Worm (Caenorhabditis elegans) whole organism, L1 larva: Measurements from ENCODE around the gene gly-13.

Experiments
- alr-1 ChIP-seq: fragments of 200-800 bp; sonication (Bioruptor generic); optimal IDR thresholded peaks from 2 replicates; lab custom pipeline; 2018; ENCODE audit warnings: borderline replicate concordance, mild to moderate bottlenecking, missing genetic modification characterization, missing compliant biosample characterization
- ceh-82 ChIP-seq, 3 experiments: fragments of 150-350 bp in 1 of 3; sonication (generic microtip) in 2 of 3; optimal IDR thresholded peaks; 2 replicates each; lab custom pipeline; 2014 to 2017; ENCODE audit warnings: missing biosample characterization in 3 of 3, missing genetic modification characterization in 3 of 3
- efl-1 ChIP-seq, 4 experiments: fragments of 150-350 bp; optimal IDR thresholded peaks in 3 of 4; peaks in 1 of 4; 1 replicate in 1 of 4; 2 replicates in 3 of 4; lab custom pipeline; 2014; ENCODE audit warnings: missing biosample characterization in 2 of 4, missing genetic modification characterization in 2 of 4, missing genetic modification reagents in 2 of 4
- elt-2 ChIP-seq: sonication (generic microtip); optimal IDR thresholded peaks from 2 replicates; lab custom pipeline; 2016; ENCODE audit warnings: missing genetic modification characterization, mild to moderate bottlenecking, inconsistent platforms, missing compliant biosample characterization, missing genetic modification reagents
- fkh-10 ChIP-seq: sonication (generic microtip); optimal IDR thresholded peaks from 2 replicates; lab custom pipeline; 2017; ENCODE audit warnings: missing biosample characterization, missing genetic modification reagents, missing genetic modification characterization
- nhr-12 ChIP-seq: sonication (generic microtip); optimal IDR thresholded peaks from 2 replicates; lab custom pipeline; 2017; ENCODE audit warnings: missing biosample characterization, missing genetic modification characterization
- sptf-1 ChIP-seq: fragments of 150-350 bp; optimal IDR thresholded peaks from 2 replicates; lab custom pipeline; 2014; ENCODE audit warnings: missing biosample characterization, missing genetic modification characterization
- tlp-1 ChIP-seq: fragments of 150-350 bp; optimal IDR thresholded peaks from 2 replicates; lab custom pipeline; 2014; ENCODE audit warnings: missing biosample characterization, missing genetic modification characterization

DNA sequence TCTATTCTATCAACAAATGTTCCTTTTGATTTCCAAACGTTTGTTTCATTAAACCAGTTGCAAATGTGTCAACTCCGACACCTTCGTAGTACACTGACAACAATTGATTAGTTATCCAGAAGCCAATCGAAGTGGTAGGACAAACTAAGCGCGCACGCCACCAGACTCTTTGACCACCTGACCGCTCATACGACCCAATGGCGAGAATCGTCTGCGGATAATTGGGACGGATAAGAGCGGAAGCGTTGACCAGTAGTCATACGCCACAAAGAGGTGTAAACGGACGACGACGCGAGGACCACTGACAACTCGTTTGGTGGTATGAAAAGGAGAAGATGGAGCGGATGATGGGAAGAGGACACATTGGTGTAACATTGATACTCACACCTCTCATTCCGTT, 4.0 kb upstream of the gly-13 start:
- TF ChIP-seq sptf-1 (tag; lab: Kevin White, UChicago) (no peak), tlp-1 (tag; lab: Kevin White, UChicago) (no peak), fkh-10 (GFP tag; lab: Kevin White, UChicago) (no peak), efl-1 (optimal IDR thresholded peaks at IDR 0.05; lab: Kevin White, UChicago) (no peak), efl-1 (GFP tag; optimal IDR thresholded peaks at IDR 0.05 in 1 of 2; lab: Kevin White, UChicago) (no peak), elt-2 (tag; lab: Kevin White, UChicago) (no peak), nhr-12 (tag; lab: Kevin White, UChicago) (no peak), ceh-82 (tag; optimal IDR thresholded peaks at IDR 0.05; lab: Kevin White, UChicago) (no peak), alr-1 (no peak)
